Worm (Caenorhabditis elegans) whole organism, L1 larva: ENCODE measurements around the gene Y58A7A.1.

Source experiments
- dpl-1 ChIP-seq, 3 experiments: fragments of 150-350 bp in 2 of 3; sonication (generic microtip) in 1 of 3; optimal IDR thresholded peaks; 2 replicates each; lab custom pipeline; 2014 to 2017; ENCODE audit warnings: missing biosample characterization in 3 of 3, missing genetic modification characterization in 3 of 3, missing genetic modification reagents in 3 of 3
- efl-1 ChIP-seq, 4 experiments: fragments of 150-350 bp; optimal IDR thresholded peaks in 3 of 4; peaks in 1 of 4; 1 replicate in 1 of 4; 2 replicates in 3 of 4; lab custom pipeline; 2014; ENCODE audit warnings: missing biosample characterization in 2 of 4, missing genetic modification characterization in 2 of 4, missing genetic modification reagents in 2 of 4
- hlh-4 ChIP-seq: sonication (generic microtip); optimal IDR thresholded peaks from 2 replicates; lab custom pipeline; 2016; ENCODE audit warnings: mild to moderate bottlenecking, missing genetic modification characterization, missing compliant biosample characterization
- irx-1 ChIP-seq: sonication (generic microtip); optimal IDR thresholded peaks from 2 replicates; lab custom pipeline; 2016; ENCODE audit warnings: missing genetic modification characterization, missing compliant biosample characterization
- jun-1 ChIP-seq: fragments of 150-350 bp; optimal IDR thresholded peaks from 2 replicates; lab custom pipeline; 2014; ENCODE audit warnings: missing biosample characterization, missing genetic modification reagents, missing genetic modification characterization
- nhr-12 ChIP-seq: sonication (generic microtip); optimal IDR thresholded peaks from 2 replicates; lab custom pipeline; 2017; ENCODE audit warnings: missing biosample characterization, missing genetic modification characterization
- nhr-90 ChIP-seq: sonication (generic microtip); optimal IDR thresholded peaks from 2 replicates; lab custom pipeline; 2016; ENCODE audit warnings: mild to moderate bottlenecking, missing genetic modification characterization, missing compliant biosample characterization; ENCODE audit not compliant: poor library complexity

ce11 chrV:5102017-5102416 lies 32.7 kb upstream of the Y58A7A.1 start, which contains the start of gene srab-1:
- TF ChIP-seq efl-1 (optimal IDR thresholded peaks at IDR 0.05; lab: Kevin White, UChicago) = no peak
- no peak for TF ChIP-seq efl-1 (GFP tag; optimal IDR thresholded peaks at IDR 0.05 in 1 of 2; lab: Kevin White, UChicago)
- no peak for TF ChIP-seq dpl-1 (GFP tag; optimal IDR thresholded peaks at IDR 0.05; lab: Kevin White, UChicago)
- TF ChIP-seq nhr-90 (tag; lab: Kevin White, UChicago) = no peak
- no peak for TF ChIP-seq nhr-12 (tag; lab: Kevin White, UChicago)
- TF ChIP-seq hlh-4 (tag; lab: Kevin White, UChicago) = no peak
- no peak for TF ChIP-seq jun-1
- TF ChIP-seq irx-1 = no peak
